Worm (Caenorhabditis elegans) whole organism, L2 larva: ENCODE measurements around the gene prdh-1.

Experiments used
- ZK546.5 ChIP-seq: sonication (generic microtip); optimal IDR thresholded peaks from 2 replicates; lab custom pipeline; 2017; ENCODE audit warnings: missing biosample characterization, missing genetic modification characterization
- blmp-1 ChIP-seq: sonication (generic microtip); optimal IDR thresholded peaks from 2 replicates; lab custom pipeline; 2017; ENCODE audit warnings: missing genetic modification characterization, mild to moderate bottlenecking, missing compliant biosample characterization, antibody characterized with exemption, moderate library complexity; ENCODE audit not compliant: insufficient read depth
- ceh-16 ChIP-seq: fragments of 150-350 bp; optimal IDR thresholded peaks from 2 replicates; lab custom pipeline; 2014; ENCODE audit warnings: missing biosample characterization, missing genetic modification characterization
- egl-27 ChIP-seq: sonication (generic microtip); optimal IDR thresholded peaks from 3 replicates; lab custom pipeline; 2017; ENCODE audit warnings: missing biosample characterization, missing genetic modification reagents, missing genetic modification characterization
- lin-13 ChIP-seq: fragments of 150-350 bp; optimal IDR thresholded peaks from 2 replicates; lab custom pipeline; 2014; ENCODE audit warnings: missing biosample characterization, missing genetic modification reagents, missing genetic modification characterization
- lin-39 ChIP-seq: fragments of 150-350 bp; optimal IDR thresholded peaks from 2 replicates; lab custom pipeline; 2014; ENCODE audit warnings: missing biosample characterization, missing genetic modification reagents, missing genetic modification characterization
- nhr-12 ChIP-seq: fragments of 150-350 bp; optimal IDR thresholded peaks from 2 replicates; lab custom pipeline; 2014; ENCODE audit warnings: missing biosample characterization, missing genetic modification characterization
- nhr-25 ChIP-seq: fragments of 150-350 bp; sonication (generic microtip); optimal IDR thresholded peaks from 3 replicates; lab custom pipeline; 2014; ENCODE audit warnings: missing biosample characterization, missing genetic modification characterization
- nhr-77 ChIP-seq: fragments of 150-350 bp; optimal IDR thresholded peaks from 2 replicates; lab custom pipeline; 2014; ENCODE audit warnings: missing biosample characterization, missing genetic modification characterization
- peb-1 ChIP-seq: fragments of 150-350 bp; optimal IDR thresholded peaks from 2 replicates; lab custom pipeline; 2014; ENCODE audit warnings: missing biosample characterization, missing genetic modification characterization
- snpc-4 ChIP-seq: fragments of 150-350 bp; optimal IDR thresholded peaks from 2 replicates; lab custom pipeline; 2014; ENCODE audit warnings: missing biosample characterization, missing genetic modification characterization
- unc-62 ChIP-seq: fragments of 150-350 bp; optimal IDR thresholded peaks from 2 replicates; lab custom pipeline; 2014; ENCODE audit warnings: missing biosample characterization, missing genetic modification reagents, missing genetic modification characterization
- ztf-11 ChIP-seq: sonication (generic microtip); optimal IDR thresholded peaks from 2 replicates; lab custom pipeline; 2017; ENCODE audit warnings: missing biosample characterization, missing genetic modification characterization
- ztf-4 ChIP-seq: fragments of 150-350 bp; optimal IDR thresholded peaks from 2 replicates; lab custom pipeline; 2014; ENCODE audit warnings: missing biosample characterization, missing genetic modification characterization

- TF ChIP-seq nhr-25 = no peak
- no peak for TF ChIP-seq snpc-4 (tag; lab: Kevin White, UChicago)
- TF ChIP-seq peb-1 (tag; lab: Kevin White, UChicago) = no peak
- no peak for TF ChIP-seq egl-27 (tag; lab: Kevin White, UChicago)
- TF ChIP-seq lin-13 (GFP tag; lab: Kevin White, UChicago) = no peak
- TF ChIP-seq unc-62 (GFP tag; lab: Kevin White, UChicago) = no peak
- no peak for TF ChIP-seq ztf-11
- TF ChIP-seq lin-39 (tag; lab: Kevin White, UChicago) = no peak
- no peak for TF ChIP-seq ZK546.5
- TF ChIP-seq nhr-77 (tag; lab: Kevin White, UChicago) = no peak
- no peak for TF ChIP-seq ceh-16 (tag; lab: Kevin White, UChicago)
- no peak for TF ChIP-seq nhr-12 (tag; lab: Kevin White, UChicago)
- no peak for TF ChIP-seq blmp-1 (tag; lab: Kevin White, UChicago)
- TF ChIP-seq ztf-4 (tag; lab: Kevin White, UChicago) = no peak
Observed at ce11 chrIV:13834394-13835129, 41.9 kb downstream of the prdh-1 start.
